Worm (Caenorhabditis elegans): Measurements from ENCODE around the gene wht-1.

Gene wht-1

DNA sequence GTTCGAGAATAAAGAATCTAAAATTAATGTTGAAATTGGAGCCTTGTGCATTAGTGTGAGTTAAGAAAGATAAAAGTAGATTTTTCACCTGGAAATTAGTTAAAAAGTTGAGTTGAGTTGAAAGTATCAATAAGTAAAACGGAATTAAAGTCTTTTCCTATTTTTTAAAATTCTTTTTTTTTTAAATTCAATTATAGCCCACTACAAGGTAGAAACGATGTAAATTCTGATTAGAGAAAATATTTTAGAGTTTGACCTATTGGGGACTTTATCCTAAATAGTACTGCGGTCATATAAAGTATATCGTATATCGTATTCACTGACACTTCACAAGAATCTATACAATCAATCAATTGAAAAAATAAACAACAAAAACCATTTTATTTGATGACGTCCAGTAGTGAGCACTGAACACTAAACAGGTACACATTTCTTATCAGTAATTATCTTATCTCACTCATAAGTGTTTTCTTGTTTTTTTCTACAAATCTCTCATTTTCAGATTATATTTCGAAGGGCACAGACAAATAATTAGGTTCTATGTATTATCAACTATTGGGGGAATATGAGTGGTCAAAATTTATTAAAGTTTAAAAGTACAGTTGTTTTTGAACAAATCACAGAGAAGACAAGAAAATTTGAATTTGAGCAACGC lies at the start of gene wht-1:
Gene wht-1, minus strand, starts transcription at position 51 of the 655 bp plus-strand sequence.
- TF ChIP-seq duxl-1 (tag; optimal IDR thresholded peaks at IDR 0.05; ENCODE audit: poor library complexity), result no peak
- TF ChIP-seq lin-38 (GFP tag; IDR thresholded peaks at IDR 0.05), result no peak
- TF ChIP-seq nhr-48 (tag; optimal IDR thresholded peaks at IDR 0.05), result peak; percentile 5
- no peak for TF ChIP-seq zag-1 (tag; optimal IDR thresholded peaks at IDR 0.05)
- TF ChIP-seq ceh-20 (GFP tag; IDR thresholded peaks at IDR 0.05), result no peak
- TF ChIP-seq pqm-1 (tag; optimal IDR thresholded peaks at IDR 0.05), result peak; percentile 70
- no peak for TF ChIP-seq spr-1 (tag; optimal IDR thresholded peaks at IDR 0.05)
- no peak for TF ChIP-seq mdt-29 (GFP tag; IDR thresholded peaks at IDR 0.05)
- no peak for TF ChIP-seq ztf-11 (tag; optimal IDR thresholded peaks at IDR 0.05)
- no peak for TF ChIP-seq zfp-3 (GFP tag; conservative IDR thresholded peaks at IDR 0.05)
- TF ChIP-seq Y75B8A.6 (GFP tag; IDR thresholded peaks at IDR 0.05), result no peak
- TF ChIP-seq tra-1 (GFP tag; IDR thresholded peaks at IDR 0.05), result no peak
- TF ChIP-seq aly-2 (tag; optimal IDR thresholded peaks at IDR 0.05), result no peak
- TF ChIP-seq T20F7.1 (GFP tag; optimal IDR thresholded peaks at IDR 0.05), result no peak
- no peak for TF ChIP-seq ceh-32 (tag; optimal IDR thresholded peaks at IDR 0.05; ENCODE audit: poor library complexity)
- no peak for TF ChIP-seq pha-4 (GFP tag; IDR thresholded peaks at IDR 0.05)
- TF ChIP-seq pha-4 (tag; optimal IDR thresholded peaks at IDR 0.05), result no peak
- TF ChIP-seq hlh-11 (tag; optimal IDR thresholded peaks at IDR 0.05), result peak; percentile 45
- peak; percentile 75 for TF ChIP-seq dve-1 (tag; optimal IDR thresholded peaks at IDR 0.05; ENCODE audit: insufficient read depth)
- TF ChIP-seq dmd-9 (GFP tag; IDR thresholded peaks at IDR 0.05), result no peak
- TF ChIP-seq nhr-10 (tag; optimal IDR thresholded peaks at IDR 0.05), result no peak
- no peak for TF ChIP-seq ceh-44 (GFP tag; IDR thresholded peaks at IDR 0.05)
- TF ChIP-seq daf-16 (GFP tag; optimal IDR thresholded peaks at IDR 0.05), result no peak
- TF ChIP-seq daf-16 (tag; optimal IDR thresholded peaks at IDR 0.05), result peak; percentile 95
- no peak for TF ChIP-seq F26F4.8 (GFP tag; conservative IDR thresholded peaks at IDR 0.05)
- TF ChIP-seq ztf-7 (tag; optimal IDR thresholded peaks at IDR 0.05), result no peak
- no peak for TF ChIP-seq nhr-111 (GFP tag; optimal IDR thresholded peaks at IDR 0.05)
- TF ChIP-seq nhr-28 (tag; optimal IDR thresholded peaks at IDR 0.05), result peak; percentile 78
- TF ChIP-seq mep-1 (tag; optimal IDR thresholded peaks at IDR 0.05), result no peak
- peak; percentile 15 for TF ChIP-seq nhr-77 (tag; optimal IDR thresholded peaks at IDR 0.05)
- no peak for TF ChIP-seq rbr-2 (tag; optimal IDR thresholded peaks at IDR 0.05)
- no peak for TF ChIP-seq Y105C5A.15 (GFP tag; IDR thresholded peaks at IDR 0.05)
- no peak for TF ChIP-seq Y5F2A.4 (GFP tag; optimal IDR thresholded peaks at IDR 0.05)
- TF ChIP-seq F37D6.2 (tag; optimal IDR thresholded peaks at IDR 0.05), result no peak
- no peak for TF ChIP-seq jun-1 (tag; optimal IDR thresholded peaks at IDR 0.05)

DNA sequence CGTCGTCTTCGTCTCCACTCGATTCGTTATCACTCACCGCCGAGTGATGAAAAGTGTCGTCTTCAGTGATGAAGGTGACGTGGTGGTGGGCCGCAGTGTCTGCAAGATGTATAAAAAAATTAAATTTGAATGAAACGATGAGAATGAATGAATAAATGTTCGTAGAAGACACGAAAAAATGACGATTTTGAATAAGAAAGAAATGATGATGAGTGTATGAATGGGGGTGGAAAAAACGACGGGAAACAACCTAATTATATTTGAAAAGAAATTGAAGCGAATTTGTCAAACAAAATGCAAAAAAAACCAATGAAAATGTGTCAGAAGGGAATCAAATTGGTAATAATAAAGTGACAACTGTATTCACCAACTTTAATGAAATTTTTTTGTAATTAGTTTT lies 48.6 kb upstream of the wht-1 start, which contains the start of gene mvk-1:
Gene mvk-1, minus strand, starts transcription at position 101 of the 400 bp plus-strand sequence.
- no peak for TF ChIP-seq daf-12 (tag; optimal IDR thresholded peaks at IDR 0.05)
- TF ChIP-seq nhr-77 (tag; optimal IDR thresholded peaks at IDR 0.05), result no peak
- no peak for TF ChIP-seq Y75B8A.6 (GFP tag; IDR thresholded peaks at IDR 0.05)
- TF ChIP-seq pha-4 (GFP tag; IDR thresholded peaks at IDR 0.05), result no peak
- TF ChIP-seq pha-4 (tag; optimal IDR thresholded peaks at IDR 0.05), result no peak
- TF ChIP-seq attf-4 (tag; optimal IDR thresholded peaks at IDR 0.05), result no peak
- TF ChIP-seq nhr-25 (tag; optimal IDR thresholded peaks at IDR 0.05; ENCODE audit: borderline replicate concordance, insufficient read depth), result no peak
- TF ChIP-seq ZK337.2 (GFP tag; IDR thresholded peaks at IDR 0.05), result no peak
- TF ChIP-seq lin-15B (tag; optimal IDR thresholded peaks at IDR 0.05), result no peak
- TF ChIP-seq R02D3.7 (tag; optimal IDR thresholded peaks at IDR 0.05), result no peak
- TF ChIP-seq jun-1 (tag; optimal IDR thresholded peaks at IDR 0.05), result no peak
- no peak for TF ChIP-seq lin-29 (GFP tag; IDR thresholded peaks at IDR 0.05)
- no peak for TF ChIP-seq aly-2 (tag; optimal IDR thresholded peaks at IDR 0.05)
- no peak for TF ChIP-seq unc-62 (GFP tag; optimal IDR thresholded peaks at IDR 0.05 in 1 of 2)
- no peak for TF ChIP-seq unc-62 (tag; optimal IDR thresholded peaks at IDR 0.05)
- TF ChIP-seq arid-1 (GFP tag; conservative IDR thresholded peaks at IDR 0.05), result no peak
- TF ChIP-seq ceh-28 (tag; optimal IDR thresholded peaks at IDR 0.05), result no peak
